Worm (Caenorhabditis elegans) whole organism, L4 larva: ENCODE measurements around the gene ZK662.2.

Source experiments
- T20F7.1 ChIP-seq: fragments of 200-800 bp; sonication (Bioruptor generic); optimal IDR thresholded peaks from 2 replicates; lab custom pipeline; 2018; ENCODE audit warnings: mild to moderate bottlenecking, missing genetic modification characterization, missing compliant biosample characterization
- T26A8.4 ChIP-seq: fragments of 200-800 bp; sonication (Bioruptor generic); IDR thresholded peaks from 2 replicates; pipeline ENCODE4 v1.3.6; 2022; ENCODE audit warnings: missing genetic modification characterization, missing compliant biosample characterization
- aha-1 ChIP-seq: fragments of 150-350 bp; peaks from one replicate; lab custom pipeline; 2014; ENCODE audit warnings: missing biosample characterization, missing genetic modification characterization
- aly-2 ChIP-seq: sonication (generic microtip); optimal IDR thresholded peaks from 2 replicates; lab custom pipeline; 2018; ENCODE audit warnings: missing biosample characterization, missing genetic modification characterization
- ceh-32 ChIP-seq: sonication (generic microtip); optimal IDR thresholded peaks from 2 replicates; lab custom pipeline; 2016; ENCODE audit warnings: mild to moderate bottlenecking, missing genetic modification characterization, missing compliant biosample characterization; ENCODE audit not compliant: poor library complexity
- ceh-82 ChIP-seq: sonication (generic microtip); optimal IDR thresholded peaks from 2 replicates; lab custom pipeline; 2017; ENCODE audit warnings: missing biosample characterization, missing genetic modification characterization
- ctbp-1 ChIP-seq: fragments of 200-800 bp; sonication (Bioruptor generic); IDR thresholded peaks from 2 replicates; pipeline ENCODE4 v1.3.6; 2022; ENCODE audit warnings: missing genetic modification reagents, missing genetic modification characterization, missing compliant biosample characterization
- daf-16 ChIP-seq, 3 experiments: sonication (generic microtip); optimal IDR thresholded peaks; 2 replicates each; lab custom pipeline; 2016 to 2017; ENCODE audit warnings: missing genetic modification characterization in 3 of 3, missing genetic modification reagents in 3 of 3, mild to moderate bottlenecking in 2 of 3, missing compliant biosample characterization in 2 of 3, missing biosample characterization in 1 of 3, moderate library complexity in 1 of 3
- daf-19 ChIP-seq: fragments of 200-800 bp; sonication (Bioruptor generic); conservative IDR thresholded peaks from 2 replicates; pipeline ENCODE4 v1.3.6; 2022; ENCODE audit warnings: missing genetic modification characterization, missing compliant biosample characterization
- daf-8 ChIP-seq: fragments of 200-800 bp; sonication (Bioruptor generic); IDR thresholded peaks from 2 replicates; pipeline ENCODE4 v1.3.6; 2022; ENCODE audit warnings: missing genetic modification characterization, missing compliant biosample characterization
- dmd-6 ChIP-seq: fragments of 200-800 bp; sonication (Bioruptor generic); IDR thresholded peaks from 2 replicates; pipeline ENCODE4 v1.3.6; 2022; ENCODE audit warnings: missing genetic modification reagents, missing genetic modification characterization, missing compliant biosample characterization
- dmd-9 ChIP-seq: fragments of 200-800 bp; sonication (Bioruptor generic); IDR thresholded peaks from 2 replicates; pipeline ENCODE4 v1.3.6; 2022; ENCODE audit warnings: missing genetic modification reagents, missing genetic modification characterization, missing compliant biosample characterization
- duxl-1 ChIP-seq: sonication (generic microtip); optimal IDR thresholded peaks from 2 replicates; lab custom pipeline; 2016; ENCODE audit warnings: mild to moderate bottlenecking, missing genetic modification characterization, moderate library complexity, missing compliant biosample characterization; ENCODE audit not compliant: poor library complexity
- dve-1 ChIP-seq: sonication (generic microtip); optimal IDR thresholded peaks from 2 replicates; lab custom pipeline; 2017; ENCODE audit warnings: antibody characterized with exemption, mild to moderate bottlenecking, missing genetic modification characterization, missing compliant biosample characterization; ENCODE audit not compliant: insufficient read depth
- egl-27 ChIP-seq: sonication (generic microtip); optimal IDR thresholded peaks from 3 replicates; lab custom pipeline; 2017; ENCODE audit warnings: missing biosample characterization, missing genetic modification reagents, missing genetic modification characterization
- gei-8 ChIP-seq: fragments of 200-800 bp; sonication (Bioruptor generic); optimal IDR thresholded peaks from 2 replicates; lab custom pipeline; 2018; ENCODE audit warnings: mild to moderate bottlenecking, missing genetic modification characterization, missing compliant biosample characterization
- hif-1 ChIP-seq, 2 experiments: sonication (generic microtip); optimal IDR thresholded peaks; 2 replicates each; lab custom pipeline; 2016 to 2017; ENCODE audit warnings: missing compliant biosample characterization in 2 of 2, missing genetic modification characterization in 2 of 2, missing genetic modification reagents in 2 of 2, missing genotype in 2 of 2, mild to moderate bottlenecking in 1 of 2
- hlh-11 ChIP-seq: fragments of 200-800 bp; sonication (Bioruptor generic); optimal IDR thresholded peaks from 2 replicates; lab custom pipeline; 2018; ENCODE audit warnings: mild to moderate bottlenecking, missing genetic modification characterization, missing compliant biosample characterization
- hlh-30 ChIP-seq: sonication (generic microtip); optimal IDR thresholded peaks from 2 replicates; lab custom pipeline; 2017; ENCODE audit warnings: antibody characterized with exemption, mild to moderate bottlenecking, missing genetic modification characterization, missing compliant biosample characterization; ENCODE audit not compliant: insufficient read depth
- lin-1 ChIP-seq: fragments of 200-800 bp; sonication (Bioruptor generic); IDR thresholded peaks from 2 replicates; pipeline ENCODE4 v1.3.6; 2022; ENCODE audit warnings: missing genetic modification reagents, missing genetic modification characterization, missing compliant biosample characterization
- lin-13 ChIP-seq: fragments of 150-350 bp; optimal IDR thresholded peaks from 2 replicates; lab custom pipeline; 2014; ENCODE audit warnings: missing biosample characterization, missing genetic modification reagents, missing genetic modification characterization
- lin-29 ChIP-seq: fragments of 200-800 bp; sonication (Bioruptor generic); IDR thresholded peaks from 2 replicates; pipeline ENCODE4 v1.3.6; 2022; ENCODE audit warnings: missing genetic modification reagents, missing genetic modification characterization, missing compliant biosample characterization
- lir-3 ChIP-seq: sonication (generic microtip); optimal IDR thresholded peaks from 2 replicates; lab custom pipeline; 2016; ENCODE audit warnings: mild to moderate bottlenecking, missing genetic modification characterization, missing compliant biosample characterization
- mdl-1 ChIP-seq, 2 experiments: fragments of 150-350 bp in 1 of 2; sonication (generic microtip) in 1 of 2; optimal IDR thresholded peaks; 2 replicates each; lab custom pipeline; 2014 to 2017; ENCODE audit warnings: missing biosample characterization in 2 of 2, missing genetic modification characterization in 2 of 2
- mdt-29 ChIP-seq: fragments of 200-800 bp; sonication (Bioruptor generic); IDR thresholded peaks from 2 replicates; pipeline ENCODE4 v1.3.6; 2022; ENCODE audit warnings: missing genetic modification reagents, missing genetic modification characterization, missing compliant biosample characterization
- mes-2 ChIP-seq: sonication (generic microtip); optimal IDR thresholded peaks from 2 replicates; lab custom pipeline; 2016; ENCODE audit warnings: missing genotype, mild to moderate bottlenecking, missing genetic modification characterization, missing compliant biosample characterization; ENCODE audit not compliant: poor library complexity, severe bottlenecking
- mxl-3 ChIP-seq: fragments of 200-800 bp; sonication (Bioruptor generic); optimal IDR thresholded peaks from 2 replicates; lab custom pipeline; 2018; ENCODE audit warnings: mild to moderate bottlenecking, missing genetic modification characterization, missing compliant biosample characterization
- nhr-102 ChIP-seq: sonication (generic microtip); optimal IDR thresholded peaks from 2 replicates; lab custom pipeline; 2016; ENCODE audit warnings: mild to moderate bottlenecking, missing genetic modification characterization, moderate library complexity, missing compliant biosample characterization
- nhr-28 ChIP-seq: fragments of 150-350 bp; optimal IDR thresholded peaks from 2 replicates; lab custom pipeline; 2014; ENCODE audit warnings: missing biosample characterization, missing genetic modification characterization
- nhr-48 ChIP-seq: sonication (generic microtip); optimal IDR thresholded peaks from 2 replicates; lab custom pipeline; 2016; ENCODE audit warnings: mild to moderate bottlenecking, missing genetic modification characterization, missing compliant biosample characterization
- nhr-76 ChIP-seq: fragments of 150-350 bp; optimal IDR thresholded peaks from 2 replicates; lab custom pipeline; 2014; ENCODE audit warnings: missing biosample characterization, missing genetic modification characterization
- php-3 ChIP-seq: fragments of 200-800 bp; sonication (Bioruptor generic); IDR thresholded peaks from 2 replicates; pipeline ENCODE4 v1.3.6; 2022; ENCODE audit warnings: missing genetic modification reagents, missing genetic modification characterization, missing compliant biosample characterization
- pqm-1 ChIP-seq: sonication (generic microtip); optimal IDR thresholded peaks from 2 replicates; lab custom pipeline; 2017; ENCODE audit warnings: missing biosample characterization, missing genetic modification characterization
- skn-1 ChIP-seq: fragments of 150-350 bp; optimal IDR thresholded peaks from 2 replicates; lab custom pipeline; 2014; ENCODE audit warnings: missing biosample characterization, missing genetic modification characterization
- snpc-1.2 ChIP-seq: fragments of 200-800 bp; sonication (Bioruptor generic); IDR thresholded peaks from 2 replicates; pipeline ENCODE4 v1.3.6; 2022; ENCODE audit warnings: missing genetic modification reagents, missing genetic modification characterization, missing compliant biosample characterization
- snpc-4 ChIP-seq: fragments of 150-350 bp; optimal IDR thresholded peaks from 2 replicates; lab custom pipeline; 2014; ENCODE audit warnings: missing biosample characterization, missing genetic modification characterization
- unc-130 ChIP-seq: sonication (generic microtip); optimal IDR thresholded peaks from 2 replicates; lab custom pipeline; 2016; ENCODE audit warnings: missing genetic modification reagents, missing genetic modification characterization, missing compliant biosample characterization
- unc-62 ChIP-seq, 3 experiments: fragments of 150-350 bp in 1 of 3; sonication (generic microtip); optimal IDR thresholded peaks in 2 of 3; peaks in 1 of 3; 1 replicate in 1 of 3; 2 replicates in 2 of 3; lab custom pipeline; 2014 to 2017; ENCODE audit warnings: missing biosample characterization in 3 of 3, missing genetic modification characterization in 3 of 3, missing genetic modification reagents in 3 of 3, missing genotype in 1 of 3
- vab-7 ChIP-seq: fragments of 200-800 bp; sonication (Bioruptor generic); IDR thresholded peaks from 2 replicates; pipeline ENCODE4 v1.3.6; 2022; ENCODE audit warnings: missing genetic modification reagents, missing genetic modification characterization, missing compliant biosample characterization
- zag-1 ChIP-seq: fragments of 150-350 bp; optimal IDR thresholded peaks from 2 replicates; lab custom pipeline; 2014; ENCODE audit warnings: missing biosample characterization, missing genetic modification characterization
- zfp-2 ChIP-seq: sonication (generic microtip); optimal IDR thresholded peaks from 2 replicates; lab custom pipeline; 2016; ENCODE audit warnings: mild to moderate bottlenecking, missing genetic modification characterization, missing compliant biosample characterization

ZK662.2 gene

DNA sequence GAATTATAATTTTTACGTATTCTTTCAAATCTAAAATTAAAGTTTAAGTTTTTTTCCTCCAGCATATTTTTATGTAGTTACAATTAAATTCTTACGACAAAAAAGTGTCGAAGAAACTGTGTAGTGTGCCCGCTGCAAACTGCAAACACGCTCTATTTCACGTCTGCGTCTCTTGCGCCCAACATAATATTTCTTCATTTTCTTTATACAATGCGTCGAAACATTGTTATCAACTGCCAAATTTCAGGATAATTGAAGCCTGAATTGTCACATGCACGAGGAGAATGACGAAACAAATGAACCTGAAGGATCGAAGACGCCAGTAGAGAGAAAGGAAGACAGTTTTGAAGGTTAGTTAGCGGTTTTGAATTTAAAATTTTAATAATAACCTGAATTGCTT lies 7.3 kb upstream of the ZK662.2 start, which contains the start of gene C03H12.1:
C03H12.1 (plus strand) TSS at position 206 of the 400 bp plus-strand sequence.
- TF ChIP-seq nhr-76 (tag; lab: Kevin White, UChicago) = no peak
- TF ChIP-seq duxl-1 (tag; lab: Kevin White, UChicago) = no peak
- peak; percentile 4 for TF ChIP-seq pqm-1 (tag; lab: Kevin White, UChicago)
- TF ChIP-seq ceh-32 = no peak
- no peak for TF ChIP-seq ctbp-1 (GFP tag; lab: Robert Waterston, UW)
- TF ChIP-seq daf-19 (GFP tag; lab: Robert Waterston, UW) = no peak
- peak in 1 of 2 experiments; percentile 31 for TF ChIP-seq mdl-1 (tag; optimal IDR thresholded peaks at IDR 0.05; lab: Kevin White, UChicago)
- TF ChIP-seq lin-1 (GFP tag; lab: Robert Waterston, UW) = no peak
- TF ChIP-seq lin-29 (GFP tag; lab: Robert Waterston, UW) = no peak
- TF ChIP-seq dve-1 (tag; lab: Kevin White, UChicago) = peak; percentile 71
- no peak for TF ChIP-seq lin-13 (GFP tag; lab: Kevin White, UChicago)
- no peak for TF ChIP-seq nhr-102 (tag; lab: Kevin White, UChicago)
- no peak for TF ChIP-seq T20F7.1 (GFP tag; lab: Kevin White, UChicago)
- no peak for TF ChIP-seq zfp-2
- peak; percentile 41 for TF ChIP-seq mes-2
- peak; percentile 75 for TF ChIP-seq dmd-6 (GFP tag; lab: Robert Waterston, UW)
- TF ChIP-seq hif-1 (tag; optimal IDR thresholded peaks at IDR 0.05; lab: Kevin White, UChicago) = no peak
- TF ChIP-seq egl-27 (tag; lab: Kevin White, UChicago) = no peak
- TF ChIP-seq snpc-4 (tag; lab: Kevin White, UChicago) = no peak
- peak; percentile 85 for TF ChIP-seq nhr-28 (tag; lab: Kevin White, UChicago)
- TF ChIP-seq ceh-82 = no peak
- TF ChIP-seq lir-3 (tag; lab: Kevin White, UChicago) = no peak
- TF ChIP-seq vab-7 = no peak
- no peak for TF ChIP-seq snpc-1.2 (GFP tag; lab: Robert Waterston, UW)
- TF ChIP-seq mxl-3 (GFP tag; lab: Kevin White, UChicago) = peak; percentile 34
- no peak for TF ChIP-seq aha-1 (tag; lab: Kevin White, UChicago)
- no peak for TF ChIP-seq gei-8 (GFP tag; lab: Kevin White, UChicago)
- TF ChIP-seq skn-1 (tag; lab: Kevin White, UChicago) = no peak
- TF ChIP-seq zag-1 (tag; lab: Kevin White, UChicago) = no peak
- TF ChIP-seq aly-2 (tag; lab: Kevin White, UChicago) = no peak
- TF ChIP-seq mdt-29 (GFP tag; lab: Robert Waterston, UW) = no peak
- peak; percentile 70 for TF ChIP-seq hlh-30 (tag; lab: Kevin White, UChicago)
- TF ChIP-seq hlh-11 = peak; percentile 63
- peak; percentile 24 for TF ChIP-seq nhr-48
- TF ChIP-seq daf-8 (GFP tag; lab: Robert Waterston, UW) = no peak
- TF ChIP-seq, all 104 proteins: peak for 10

DNA sequence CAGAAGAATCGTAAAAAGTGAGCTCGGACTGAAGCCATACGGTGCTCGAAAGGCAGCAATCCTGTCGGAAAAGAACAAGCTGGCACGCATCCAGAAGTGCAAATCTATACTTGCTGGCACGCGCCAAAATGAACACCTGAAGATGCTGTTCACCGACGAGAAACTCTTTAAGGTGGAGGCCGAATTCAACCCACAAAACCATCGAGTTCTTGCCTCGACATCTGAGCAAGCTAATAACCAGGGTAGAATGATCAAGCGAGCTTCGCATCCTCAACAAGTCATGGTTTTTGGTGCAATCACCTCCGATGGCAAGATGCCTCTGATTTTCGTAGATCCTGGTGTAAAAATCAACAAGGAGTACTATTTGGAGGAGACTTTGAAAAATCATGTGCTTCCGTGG lies 3.0 kb upstream of the ZK662.2 start:
- no peak for TF ChIP-seq unc-130 (GFP tag; lab: Kevin White, UChicago)
- peak in 1 of 2 experiments; percentile 96 for TF ChIP-seq unc-62 (GFP tag; optimal IDR thresholded peaks at IDR 0.05 in 1 of 2; lab: Kevin White, UChicago)
- no peak for TF ChIP-seq unc-62 (tag; optimal IDR thresholded peaks at IDR 0.05; lab: Kevin White, UChicago)

ce11 chrX:15700220-15700619 lies 3.7 kb downstream of the ZK662.2 start:
- TF ChIP-seq dve-1 (tag; lab: Kevin White, UChicago) (peak; percentile 41), T26A8.4 (GFP tag; lab: Robert Waterston, UW) (0 out of 2 replicates have a peak, but pooled peaks have one; percentile 14), dmd-6 (GFP tag; lab: Robert Waterston, UW) (peak; percentile 77), nhr-48 (peak; percentile 82), dmd-9 (no peak), gei-8 (GFP tag; lab: Kevin White, UChicago) (peak; percentile 23), aly-2 (tag; lab: Kevin White, UChicago) (no peak), egl-27 (tag; lab: Kevin White, UChicago) (no peak), mes-2 (peak; percentile 23), mdl-1 (tag; optimal IDR thresholded peaks at IDR 0.05; lab: Kevin White, UChicago) (peak; percentile 4 to 44), pqm-1 (tag; lab: Kevin White, UChicago) (peak; percentile 31), daf-16 (GFP tag; optimal IDR thresholded peaks at IDR 0.05; lab: Kevin White, UChicago) (no peak), daf-16 (tag; optimal IDR thresholded peaks at IDR 0.05; lab: Kevin White, UChicago) (peak; percentile 83), duxl-1 (tag; lab: Kevin White, UChicago) (peak; percentile 19), nhr-28 (tag; lab: Kevin White, UChicago) (peak; percentile 53), php-3 (GFP tag; lab: Robert Waterston, UW) (peak; percentile 56; the same call in 1 of the 2 replicates), hlh-11 (peak; percentile 80)
